Fruit fly (Drosophila melanogaster): ENCODE data around the gene trp.
A peak's percentile ranks its signal among the peaks of the same experiment; 100 is the strongest.

Gene trp

dm6 chr3R:29868676-29869349 lies 51.3 kb downstream of the trp start, which contains the start of gene Zip99C (continued):
- TF ChIP-seq sim (GFP tag; IDR thresholded peaks at IDR 0.05) (no peak), CoRest (tag; optimal IDR thresholded peaks at IDR 0.05) (peak; percentile 69), CG10431 (GFP tag; optimal IDR thresholded peaks at IDR 0.05) (no peak), CG12104 (GFP tag; optimal IDR thresholded peaks at IDR 0.05) (peak; percentile 45), CG10209 (GFP tag; optimal IDR thresholded peaks at IDR 0.05) (peak; percentile 16), Doc2 (GFP tag; IDR thresholded peaks at IDR 0.05) (no peak), CG30403 (GFP tag; optimal IDR thresholded peaks at IDR 0.05) (peak; percentile 59), CG2875 (GFP tag; optimal IDR thresholded peaks at IDR 0.05) (no peak), zen (tag; optimal IDR thresholded peaks at IDR 0.05) (peak; percentile 44), CG4328 (GFP tag; optimal IDR thresholded peaks at IDR 0.05) (peak; percentile 2), CG32772 (GFP tag; IDR thresholded peaks at IDR 0.05) (no peak), CG7372 (GFP tag; IDR thresholded peaks at IDR 0.05) (no peak), ind (GFP tag; optimal IDR thresholded peaks at IDR 0.05) (peak; percentile 46), tx (GFP tag; optimal IDR thresholded peaks at IDR 0.05) (no peak), schlank (tag; optimal IDR thresholded peaks at IDR 0.05) (no peak), dmrt11E (tag; optimal IDR thresholded peaks at IDR 0.05) (peak; percentile 12), D19A (tag; optimal IDR thresholded peaks at IDR 0.05) (no peak), CG9797 (GFP tag; optimal IDR thresholded peaks at IDR 0.05) (peak; percentile 59), en (GFP tag; optimal IDR thresholded peaks at IDR 0.05) (no peak), CG16813 (GFP tag; IDR thresholded peaks at IDR 0.05; ENCODE audit: partially characterized antibody) (peak; percentile 96), CG12236 (GFP tag; optimal IDR thresholded peaks at IDR 0.05) (no peak), CG9932 (GFP tag; IDR thresholded peaks at IDR 0.05) (peak; percentile 83), inv (GFP tag; IDR thresholded peaks at IDR 0.05; ENCODE audit: partially characterized antibody) (peak; percentile 91), Xbp1 (GFP tag; optimal IDR thresholded peaks at IDR 0.05) (peak; percentile 49), gem (tag; optimal IDR thresholded peaks at IDR 0.05) (peak; percentile 53), nerfin-1 (tag; optimal IDR thresholded peaks at IDR 0.05) (no peak), fd96Cb (tag; optimal IDR thresholded peaks at IDR 0.05) (no peak), BEAF-32 (GFP tag; optimal IDR thresholded peaks at IDR 0.05) (peak; percentile 94), D19B (GFP tag; optimal IDR thresholded peaks at IDR 0.05) (no peak), Hey (tag; optimal IDR thresholded peaks at IDR 0.05) (no peak), CG30431 (GFP tag; optimal IDR thresholded peaks at IDR 0.05) (no peak), CG14441 (GFP tag; IDR thresholded peaks at IDR 0.05) (no peak), CG15011 (GFP tag; optimal IDR thresholded peaks at IDR 0.05) (no peak), CG3281 (GFP tag; optimal IDR thresholded peaks at IDR 0.05) (peak; percentile 18), CG10147 (GFP tag; optimal IDR thresholded peaks at IDR 0.05) (no peak), HmgZ (tag; optimal IDR thresholded peaks at IDR 0.05) (peak; percentile 30), ERR (GFP tag; optimal IDR thresholded peaks at IDR 0.05) (no peak), caup (GFP tag; optimal IDR thresholded peaks at IDR 0.05; ENCODE audit: severe bottlenecking) (peak; percentile 6), MTF-1 (GFP tag; optimal IDR thresholded peaks at IDR 0.05; ENCODE audit: borderline replicate concordance) (peak; percentile 100), CG6175 (GFP tag; IDR thresholded peaks at IDR 0.05) (no peak), ranshi (GFP tag; IDR thresholded peaks at IDR 0.05) (peak; percentile 51; the same call in 1 of the 2 replicates), cg (GFP tag; optimal IDR thresholded peaks at IDR 0.05) (no peak), CG42726 (GFP tag; IDR thresholded peaks at IDR 0.05; ENCODE audit: partially characterized antibody) (peak; percentile 8), gfzf (GFP tag; optimal IDR thresholded peaks at IDR 0.05) (peak; percentile 55), CG15269 (tag; optimal IDR thresholded peaks at IDR 0.05) (peak; percentile 35), mam (GFP tag; optimal IDR thresholded peaks at IDR 0.05) (peak; percentile 35), chm (GFP tag; IDR thresholded peaks at IDR 0.05) (no peak), sd (tag; optimal IDR thresholded peaks at IDR 0.05) (peak; percentile 89), Hr3 (GFP tag; optimal IDR thresholded peaks at IDR 0.05) (peak; percentile 30)
